Worm (Caenorhabditis elegans) whole organism, L3 larva: ENCODE results near the gene parp-2.

ENCODE experiments used
- ceh-28 ChIP-seq: fragments of 150-350 bp; optimal IDR thresholded peaks from 2 replicates; lab custom pipeline; 2014; ENCODE audit warnings: missing biosample characterization, missing genetic modification reagents, missing genetic modification characterization
- egl-27 ChIP-seq: sonication (generic microtip); optimal IDR thresholded peaks from 4 replicates; lab custom pipeline; 2017; ENCODE audit warnings: missing biosample characterization, missing genetic modification reagents, missing genetic modification characterization
- eor-1 ChIP-seq, 2 experiments: fragments of 150-350 bp; optimal IDR thresholded peaks; 2 replicates each; lab custom pipeline; 2014 to 2018; ENCODE audit warnings: missing biosample characterization in 2 of 2, missing genetic modification characterization in 2 of 2
- nfya-1 ChIP-seq: sonication (generic microtip); optimal IDR thresholded peaks from 2 replicates; lab custom pipeline; 2017; ENCODE audit warnings: missing genetic modification characterization, mild to moderate bottlenecking, missing compliant biosample characterization, antibody characterized with exemption, moderate library complexity; ENCODE audit not compliant: insufficient read depth
- nhr-11 ChIP-seq: fragments of 150-350 bp; optimal IDR thresholded peaks from 2 replicates; lab custom pipeline; 2014; ENCODE audit warnings: missing biosample characterization, missing genetic modification characterization

DNA sequence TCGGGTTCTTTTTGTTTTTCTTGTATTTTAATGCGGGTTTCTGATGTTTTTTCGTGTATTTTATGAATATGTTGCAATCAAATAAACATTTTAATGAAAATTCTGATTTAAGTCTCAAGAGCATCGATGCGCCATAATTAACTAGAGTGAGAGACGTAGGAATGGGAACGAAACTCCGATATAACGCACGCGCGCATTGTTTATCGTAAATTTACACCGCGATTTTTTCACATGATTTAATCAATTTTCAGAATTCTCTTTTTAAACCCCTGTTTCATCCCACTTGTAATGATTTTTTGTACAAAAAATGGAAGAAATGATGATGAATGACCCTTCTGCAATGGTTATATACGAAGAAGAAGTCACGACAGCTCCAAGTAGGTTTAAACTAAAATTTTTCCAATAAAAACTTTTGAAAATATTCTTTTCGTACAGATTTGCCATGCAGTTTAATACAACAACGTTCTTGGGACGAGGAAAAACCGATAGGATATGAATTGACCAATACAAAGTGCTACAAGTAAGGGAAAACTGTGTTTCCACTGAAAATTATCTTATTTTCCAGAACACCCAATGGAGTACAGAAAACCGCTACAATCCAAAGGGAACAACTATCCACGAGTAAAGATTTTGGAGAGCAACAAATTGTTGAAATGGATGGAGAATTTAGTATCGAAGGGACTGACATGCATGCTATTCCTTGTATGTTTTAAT, 35.2 kb upstream of the parp-2 start, which contains the start of gene zfp-2:
- no peak for TF ChIP-seq ceh-28
- no peak for TF ChIP-seq eor-1 (tag; optimal IDR thresholded peaks at IDR 0.05; lab: Kevin White, UChicago)
- TF ChIP-seq nfya-1 (tag; lab: Kevin White, UChicago) = peak; percentile 43
- no peak for TF ChIP-seq nhr-11 (tag; lab: Kevin White, UChicago)
- no peak for TF ChIP-seq egl-27 (tag; lab: Kevin White, UChicago)
